Worm (Caenorhabditis elegans): Measurements from ENCODE around the gene F22E5.17.
"Not testable (repeated sequence)": the region's sequence is repeated elsewhere in the genome, so short reads cannot be mapped to it uniquely, and the experiment has no call there.

The F22E5.17 gene

ce11 chrII:2665606-2666005 lies 12.2 kb upstream of the F22E5.17 start, which contains the start of gene F22E5.22:
F22E5.22 (plus strand) TSS chrII:2665906.
- no peak for TF ChIP-seq unc-62 (GFP tag; optimal IDR thresholded peaks at IDR 0.05)

ce11 chrII:2672320-2672719 lies 5.5 kb upstream of the F22E5.17 start, which contains the start of gene sri-57:
sri-57 (minus strand) TSS chrII:2672420.
- TF ChIP-seq unc-62 (GFP tag; optimal IDR thresholded peaks at IDR 0.05), result not testable (repeated sequence)

ce11 chrII:2673534-2673933 lies 4.3 kb upstream of the F22E5.17 start, which contains the start of the genes F22E5.20 and F22E5.1:
F22E5.20 (minus strand) TSS chrII:2673634.
F22E5.1 (plus strand) TSS chrII:2673775.
- TF ChIP-seq unc-62 (GFP tag; optimal IDR thresholded peaks at IDR 0.05), result not testable (repeated sequence)

- TF ChIP-seq unc-62 (GFP tag; optimal IDR thresholded peaks at IDR 0.05), result no peak
These were observed 3.3 kb downstream of the F22E5.17 start, which contains the start of gene F34D6.1 for ce11 chrII:2681118-2681517. F34D6.1 (minus strand) TSS chrII:2681218.

- TF ChIP-seq unc-62 (GFP tag; optimal IDR thresholded peaks at IDR 0.05), result no peak
These were observed 6.4 kb downstream of the F22E5.17 start, which contains the start of gene ceh-87 for ce11 chrII:2684208-2684607. ceh-87 (minus strand) TSS chrII:2684308.

ce11 chrII:2684783-2685182 lies 6.9 kb downstream of the F22E5.17 start:
- no peak for TF ChIP-seq unc-62 (GFP tag; optimal IDR thresholded peaks at IDR 0.05)

- no peak for TF ChIP-seq unc-62 (GFP tag; optimal IDR thresholded peaks at IDR 0.05)
These were observed 9.3 kb downstream of the F22E5.17 start, which contains the start of the genes sup-9 and nspf-1 for ce11 chrII:2686985-2687675. sup-9 (minus strand) TSS chrII:2687027. nspf-1 (plus strand) TSS chrII:2687625.

ce11 chrII:2688616-2689015 lies 10.8 kb downstream of the F22E5.17 start, which contains the start of gene nspf-2:
nspf-2 (plus strand) TSS chrII:2688916.
- TF ChIP-seq unc-62 (GFP tag; optimal IDR thresholded peaks at IDR 0.05), result not testable (repeated sequence)

- TF ChIP-seq unc-62 (GFP tag; optimal IDR thresholded peaks at IDR 0.05), result no peak
These were observed 12.2 kb downstream of the F22E5.17 start, which contains the start of gene nspf-3 for ce11 chrII:2690080-2690479. nspf-3 (minus strand) TSS chrII:2690180.

ce11 chrII:2692476-2692875 lies 14.6 kb downstream of the F22E5.17 start, which contains the start of gene set-11:
set-11 (minus strand) TSS chrII:2692576.
- TF ChIP-seq unc-62 (GFP tag; optimal IDR thresholded peaks at IDR 0.05), result no peak

- no peak for TF ChIP-seq unc-62 (GFP tag; optimal IDR thresholded peaks at IDR 0.05)
These were observed 17.2 kb downstream of the F22E5.17 start for ce11 chrII:2695079-2695478.

- TF ChIP-seq unc-62 (GFP tag; optimal IDR thresholded peaks at IDR 0.05), result no peak
These were observed 20.5 kb downstream of the F22E5.17 start, which contains the start of gene sri-62 for ce11 chrII:2698378-2698777. sri-62 (minus strand) TSS chrII:2698478.

ce11 chrII:2700229-2700628 lies 22.4 kb downstream of the F22E5.17 start, which contains the start of gene sri-61:
sri-61 (minus strand) TSS chrII:2700329.
- no peak for TF ChIP-seq unc-62 (GFP tag; optimal IDR thresholded peaks at IDR 0.05)

- TF ChIP-seq unc-62 (GFP tag; optimal IDR thresholded peaks at IDR 0.05), result no peak
These were observed 24.9 kb downstream of the F22E5.17 start, which contains the start of gene sri-60 for ce11 chrII:2702757-2703156. sri-60 (minus strand) TSS chrII:2702857.

ce11 chrII:2705200-2705599 lies 27.4 kb downstream of the F22E5.17 start, which contains the start of gene srh-128:
srh-128 (minus strand) TSS chrII:2705300.
- TF ChIP-seq unc-62 (GFP tag; optimal IDR thresholded peaks at IDR 0.05), result no peak

- no peak for TF ChIP-seq unc-62 (GFP tag; optimal IDR thresholded peaks at IDR 0.05)
These were observed 30.0 kb downstream of the F22E5.17 start, which contains the start of gene Y47G7B.2 for ce11 chrII:2707872-2708271. Y47G7B.2 (minus strand) TSS chrII:2708014.
